Fruit fly (Drosophila melanogaster) whole organism, embryonic: Measurements from ENCODE around the gene Crz.

Source experiments
- CG10267 ChIP-seq: fragments of 200-800 bp; sonication (Bioruptor generic); optimal IDR thresholded peaks from 2 replicates; lab custom pipeline; 2018; ENCODE audit warnings: missing biosample characterization, mild to moderate bottlenecking, missing genetic modification characterization, moderate library complexity
- CG11398 ChIP-seq: fragments of 200-800 bp; sonication (Bioruptor generic); optimal IDR thresholded peaks from 2 replicates; lab custom pipeline; 2016; ENCODE audit warnings: missing biosample characterization, missing genetic modification characterization
- CG1233 ChIP-seq: fragments of 200-800 bp; sonication (Bioruptor generic); optimal IDR thresholded peaks from 4 replicates; lab custom pipeline; 2018; ENCODE audit warnings: missing biosample characterization, mild to moderate bottlenecking, missing genetic modification characterization
- CG14441 ChIP-seq: fragments of 200-800 bp; sonication (Bioruptor generic); IDR thresholded peaks from 2 replicates; pipeline ENCODE4 v1.3.6; 2022; ENCODE audit warnings: missing biosample characterization, missing genetic modification characterization
- CG1529 ChIP-seq: fragments of 200-800 bp; sonication (Bioruptor generic); optimal IDR thresholded peaks from 3 replicates; lab custom pipeline; 2018; ENCODE audit warnings: missing biosample characterization, missing genetic modification characterization
- CG15601 ChIP-seq: fragments of 200-800 bp; sonication (Bioruptor generic); optimal IDR thresholded peaks from 3 replicates; lab custom pipeline; 2019; ENCODE audit warnings: missing biosample characterization, mild to moderate bottlenecking, missing genetic modification characterization, moderate library complexity
- CG16813 ChIP-seq: fragments of 200-800 bp; sonication (Bioruptor generic); IDR thresholded peaks from 3 replicates; pipeline ENCODE4 v1.3.6; 2022; ENCODE audit warnings: missing biosample characterization, missing genetic modification characterization; ENCODE audit not compliant: partially characterized antibody
- CG1832 ChIP-seq: fragments of 200-800 bp; sonication (Bioruptor generic); optimal IDR thresholded peaks from 2 replicates; lab custom pipeline; 2017; ENCODE audit warnings: missing biosample characterization, mild to moderate bottlenecking, missing genetic modification characterization, inconsistent platforms
- CG2199 ChIP-seq: fragments of 200-800 bp; sonication (Bioruptor generic); IDR thresholded peaks from 3 replicates; pipeline ENCODE4 v1.3.6; 2022; ENCODE audit warnings: missing biosample characterization, missing genetic modification characterization
- CG30020 ChIP-seq: fragments of 200-800 bp; optimal IDR thresholded peaks from 2 replicates; lab custom pipeline; 2019; ENCODE audit warnings: missing biosample characterization, mild to moderate bottlenecking, missing genetic modification characterization, moderate library complexity
- CG33557 ChIP-seq: fragments of 200-800 bp; sonication (Bioruptor generic); optimal IDR thresholded peaks from 2 replicates; lab custom pipeline; 2019; ENCODE audit warnings: missing biosample characterization, mild to moderate bottlenecking, missing genetic modification characterization, moderate library complexity
- CG3726 ChIP-seq: fragments of 200-800 bp; sonication (Bioruptor generic); IDR thresholded peaks from 3 replicates; pipeline ENCODE4, ENCODE4 v1.3.6; 2022; ENCODE audit warnings: missing biosample characterization, missing genetic modification characterization
- CG4730 ChIP-seq: fragments of 200-800 bp; sonication (Bioruptor generic); IDR thresholded peaks from 2 replicates; pipeline ENCODE4 v1.3.6; 2022; ENCODE audit warnings: missing biosample characterization, missing genetic modification characterization
- CG6791 ChIP-seq: fragments of 200-800 bp; sonication (Bioruptor generic); IDR thresholded peaks from 3 replicates; pipeline ENCODE4 v1.3.6; 2022; ENCODE audit warnings: missing biosample characterization, missing genetic modification characterization; ENCODE audit not compliant: partially characterized antibody
- CG7745 ChIP-seq: fragments of 200-800 bp; sonication (Bioruptor generic); optimal IDR thresholded peaks from 2 replicates; lab custom pipeline; 2018; ENCODE audit warnings: missing biosample characterization, mild to moderate bottlenecking, missing genetic modification characterization, moderate library complexity
- CG7786 ChIP-seq: fragments of 200-800 bp; sonication (Bioruptor generic); optimal IDR thresholded peaks from 2 replicates; lab custom pipeline; 2016; ENCODE audit warnings: missing biosample characterization, missing genetic modification characterization
- CG8924 ChIP-seq: fragments of 200-800 bp; optimal IDR thresholded peaks from 3 replicates; lab custom pipeline; 2019; ENCODE audit warnings: missing biosample characterization, mild to moderate bottlenecking, missing genetic modification characterization, moderate library complexity
- Chrac-16 ChIP-seq: fragments of 200-800 bp; sonication (Bioruptor generic); optimal IDR thresholded peaks from 3 replicates; lab custom pipeline; 2016; ENCODE audit warnings: missing biosample characterization, missing genetic modification characterization
- Dip3 ChIP-seq: fragments of 200-800 bp; sonication (Bioruptor generic); optimal IDR thresholded peaks from 3 replicates; lab custom pipeline; 2016; ENCODE audit warnings: missing biosample characterization, missing genetic modification characterization
- Gug ChIP-seq: fragments of 200-800 bp; sonication (Bioruptor generic); IDR thresholded peaks from 4 replicates; pipeline ENCODE4 v1.3.6; 2022; ENCODE audit warnings: missing biosample characterization, missing genetic modification characterization
- HLH4C ChIP-seq: fragments of 200-800 bp; sonication (Bioruptor generic); IDR thresholded peaks from 3 replicates; pipeline ENCODE4 v1.3.6; 2022; ENCODE audit warnings: missing biosample characterization, missing genetic modification characterization; ENCODE audit not compliant: partially characterized antibody
- Hr3 ChIP-seq: fragments of 200-800 bp; sonication (Bioruptor generic); optimal IDR thresholded peaks from 3 replicates; lab custom pipeline; 2016; ENCODE audit warnings: missing biosample characterization, missing genetic modification characterization
- Jarid2 ChIP-seq: fragments of 200-800 bp; sonication (Bioruptor generic); optimal IDR thresholded peaks from 3 replicates; lab custom pipeline; 2017; ENCODE audit warnings: mild to moderate bottlenecking, missing biosample characterization, missing genetic modification reagents, missing genetic modification characterization
- Med ChIP-seq: fragments of 200-800 bp; sonication (Bioruptor generic); peaks from one replicate; lab custom pipeline; 2016; ENCODE audit warnings: missing biosample characterization, missing genetic modification characterization, mild to moderate bottlenecking, inconsistent platforms, moderate library complexity
- Meics ChIP-seq: fragments of 200-800 bp; sonication (Bioruptor generic); optimal IDR thresholded peaks from 2 replicates; lab custom pipeline; 2017; ENCODE audit warnings: missing biosample characterization, mild to moderate bottlenecking, missing genetic modification characterization
- Nf-YC ChIP-seq: fragments of 200-800 bp; optimal IDR thresholded peaks from 3 replicates; lab custom pipeline; 2019; ENCODE audit warnings: missing biosample characterization, mild to moderate bottlenecking, missing genetic modification characterization, moderate library complexity
- Opbp ChIP-seq: fragments of 200-800 bp; sonication (Bioruptor generic); IDR thresholded peaks from 3 replicates; pipeline ENCODE4 v1.3.6; 2022; ENCODE audit warnings: missing biosample characterization, missing genetic modification characterization; ENCODE audit not compliant: partially characterized antibody
- Optix ChIP-seq: fragments of 200-800 bp; sonication (Bioruptor generic); IDR thresholded peaks from 3 replicates; pipeline ENCODE4 v1.3.6; 2022; ENCODE audit warnings: missing biosample characterization, missing genetic modification characterization
- Ptx1 ChIP-seq: fragments of 200-800 bp; sonication (Bioruptor generic); IDR thresholded peaks from 2 replicates; pipeline ENCODE4 v1.3.6; 2022; ENCODE audit warnings: missing biosample characterization, missing genetic modification characterization
- Sry-β ChIP-seq: fragments of 200-800 bp; sonication (Bioruptor generic); optimal IDR thresholded peaks from 2 replicates; lab custom pipeline; 2018; ENCODE audit warnings: missing biosample characterization, mild to moderate bottlenecking, missing genetic modification characterization, moderate library complexity
- Taf1 ChIP-seq: fragments of 200-800 bp; sonication (Bioruptor generic); IDR thresholded peaks from 2 replicates; pipeline ENCODE4 v1.3.6; 2022; ENCODE audit warnings: missing biosample characterization, missing genetic modification characterization
- ase ChIP-seq: fragments of 200-800 bp; sonication (Bioruptor generic); IDR thresholded peaks from 3 replicates; pipeline ENCODE4 v1.3.6; 2022; ENCODE audit warnings: missing biosample characterization, missing genetic modification characterization
- br ChIP-seq: fragments of >200 bp; optimal IDR thresholded peaks from 2 replicates; lab custom pipeline; 2017
- cg ChIP-seq: fragments of 200-800 bp; sonication (Bioruptor generic); optimal IDR thresholded peaks from 3 replicates; lab custom pipeline; 2019; ENCODE audit warnings: missing biosample characterization, mild to moderate bottlenecking, missing genetic modification characterization, moderate library complexity
- ci ChIP-seq: fragments of 200-800 bp; sonication (Bioruptor generic); IDR thresholded peaks from 3 replicates; pipeline ENCODE4 v1.3.6; 2022; ENCODE audit warnings: missing biosample characterization, missing genetic modification characterization
- corto ChIP-seq: fragments of 200-800 bp; sonication (Bioruptor generic); optimal IDR thresholded peaks from 2 replicates; lab custom pipeline; 2016; ENCODE audit warnings: missing biosample characterization, mild to moderate bottlenecking, missing genetic modification characterization, moderate library complexity
- fd102C ChIP-seq: fragments of 200-800 bp; sonication (Bioruptor generic); optimal IDR thresholded peaks from 2 replicates; lab custom pipeline; 2018; ENCODE audit warnings: missing biosample characterization, mild to moderate bottlenecking, missing genetic modification characterization, moderate library complexity
- grau ChIP-seq: fragments of 200-800 bp; optimal IDR thresholded peaks from 3 replicates; lab custom pipeline; 2019; ENCODE audit warnings: missing biosample characterization, mild to moderate bottlenecking, missing genetic modification characterization, moderate library complexity
- gro ChIP-seq: fragments of 200-800 bp; sonication (Bioruptor generic); optimal IDR thresholded peaks from 2 replicates; lab custom pipeline; 2016; ENCODE audit warnings: missing biosample characterization, missing genetic modification characterization
- kay ChIP-seq: fragments of 200-800 bp; sonication (Bioruptor generic); optimal IDR thresholded peaks from 2 replicates; lab custom pipeline; 2016; ENCODE audit warnings: missing biosample characterization, missing genetic modification characterization
- ken ChIP-seq: fragments of 200-800 bp; sonication (Bioruptor generic); IDR thresholded peaks from 3 replicates; pipeline ENCODE4 v1.3.6; 2022; ENCODE audit warnings: missing biosample characterization, missing genetic modification characterization
- kni ChIP-seq: fragments of 200-800 bp; sonication (Bioruptor generic); optimal IDR thresholded peaks from 3 replicates; lab custom pipeline; 2017; ENCODE audit warnings: mild to moderate bottlenecking, missing biosample characterization, missing genetic modification reagents, missing genetic modification characterization
- pb ChIP-seq: fragments of 200-800 bp; sonication (Bioruptor generic); optimal IDR thresholded peaks from 3 replicates; lab custom pipeline; 2016; ENCODE audit warnings: missing biosample characterization, missing genetic modification characterization
- pnt ChIP-seq: fragments of 200-800 bp; sonication (Bioruptor generic); optimal IDR thresholded peaks from 3 replicates; lab custom pipeline; 2016; ENCODE audit warnings: missing biosample characterization, missing genetic modification characterization
- pzg ChIP-seq: fragments of 200-800 bp; sonication (Bioruptor generic); optimal IDR thresholded peaks from 3 replicates; lab custom pipeline; 2018; ENCODE audit warnings: missing biosample characterization, mild to moderate bottlenecking, missing genetic modification characterization, moderate library complexity
- sens ChIP-seq: fragments of 200-800 bp; sonication (Bioruptor generic); peaks from one replicate; lab custom pipeline; 2016; ENCODE audit warnings: missing biosample characterization, missing genetic modification characterization
- sens-2 ChIP-seq: fragments of 200-800 bp; sonication (Bioruptor generic); IDR thresholded peaks from 2 replicates; pipeline ENCODE4 v1.3.6; 2022; ENCODE audit warnings: missing biosample characterization, missing genetic modification characterization
- sima ChIP-seq: fragments of 200-800 bp; sonication (Bioruptor generic); optimal IDR thresholded peaks from 2 replicates; lab custom pipeline; 2016; ENCODE audit warnings: missing biosample characterization, missing genetic modification characterization
- stc ChIP-seq: fragments of 200-800 bp; sonication (Bioruptor generic); IDR thresholded peaks from 2 replicates; pipeline ENCODE4 v1.3.6; 2022; ENCODE audit warnings: missing biosample characterization, missing genetic modification characterization
- zf30C ChIP-seq: fragments of 200-800 bp; sonication (Bioruptor generic); optimal IDR thresholded peaks from 3 replicates; lab custom pipeline; 2018; ENCODE audit warnings: missing biosample characterization, mild to moderate bottlenecking, missing genetic modification characterization

Crz gene

DNA sequence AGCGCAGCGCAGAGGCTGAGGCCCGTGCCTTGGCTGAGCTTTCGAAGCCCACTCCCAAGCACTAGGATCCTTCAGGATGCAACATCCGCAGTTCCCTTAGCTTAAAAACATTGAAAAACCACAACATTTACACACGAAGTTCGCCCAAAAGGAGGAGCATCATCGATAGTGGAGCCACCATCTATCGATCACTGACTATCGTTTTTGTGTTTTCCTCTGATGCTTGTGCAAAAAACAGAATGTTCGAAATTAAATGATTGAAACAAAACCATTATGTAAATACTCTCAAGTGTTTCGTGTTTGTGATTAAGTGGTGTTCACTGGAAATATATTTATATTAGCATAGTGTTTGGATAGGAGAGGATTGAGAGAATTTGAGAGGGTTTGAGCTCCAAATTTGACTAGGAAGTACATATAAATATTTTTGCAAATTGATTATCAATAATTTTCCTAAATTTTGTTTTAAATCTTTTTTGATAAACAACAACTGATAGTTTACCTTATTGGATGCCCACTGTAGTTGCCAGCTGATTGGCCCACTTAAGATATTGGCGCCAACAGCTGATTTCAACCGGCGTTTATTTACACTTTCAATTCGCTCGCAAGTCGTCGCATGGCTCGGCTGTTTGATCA, 12.9 kb downstream of the Crz start, which contains the start of gene spn-B (continued):
- TF ChIP-seq Nf-YC (tag; lab: Kevin White, UChicago) (peak; percentile 70), Dip3 (GFP tag; lab: Kevin White, UChicago) (peak; percentile 62), kay (GFP tag; lab: Kevin White, UChicago) (peak; percentile 55), gro (GFP tag; lab: Kevin White, UChicago) (peak; percentile 65), CG7745 (tag; lab: Kevin White, UChicago) (no peak), CG10267 (tag; lab: Kevin White, UChicago) (peak; percentile 81), Ptx1 (GFP tag; lab: Robert Waterston, UW) (peak; percentile 75), ken (GFP tag; lab: Robert Waterston, UW) (0 out of 3 replicates have a peak, but pooled peaks have one; percentile 3), CG33557 (peak; percentile 67), CG1233 (GFP tag; lab: Kevin White, UChicago) (peak; percentile 74), pb (GFP tag; lab: Kevin White, UChicago) (peak; percentile 49), HLH4C (no peak; the same call in 1 of the 3 replicates), stc (GFP tag; lab: Robert Waterston, UW) (peak; percentile 70), Meics (peak; percentile 81), CG16813 (GFP tag; lab: Robert Waterston, UW) (0 out of 3 replicates have a peak, but pooled peaks have one; percentile 11), CG7786 (GFP tag; lab: Kevin White, UChicago) (peak; percentile 39), CG8924 (tag; lab: Kevin White, UChicago) (peak; percentile 77), CG1529 (GFP tag; lab: Kevin White, UChicago) (peak; percentile 57), CG14441 (GFP tag; lab: Robert Waterston, UW) (peak; percentile 67), sens (GFP tag; lab: Kevin White, UChicago) (peak; percentile 98), Taf1 (no peak), CG30020 (tag; lab: Kevin White, UChicago) (peak; percentile 10), corto (GFP tag; lab: Kevin White, UChicago) (peak; percentile 11), kni (peak; percentile 15), Jarid2 (peak; percentile 28), CG11398 (GFP tag; lab: Kevin White, UChicago) (no peak), pzg (GFP tag; lab: Kevin White, UChicago) (no peak), Med (GFP tag; lab: Kevin White, UChicago) (peak; percentile 95), CG3726 (GFP tag; lab: Robert Waterston, UW) (no peak), CG4730 (GFP tag; lab: Robert Waterston, UW) (peak; percentile 49), CG1832 (GFP tag; lab: Kevin White, UChicago) (no peak), Chrac-16 (GFP tag; lab: Kevin White, UChicago) (peak; percentile 57), CG6791 (GFP tag; lab: Robert Waterston, UW) (0 out of 3 replicates have a peak, but pooled peaks have one; percentile 7), grau (peak; percentile 98), sens-2 (GFP tag; lab: Robert Waterston, UW) (no peak), cg (GFP tag; lab: Kevin White, UChicago) (no peak), Sry-β (GFP tag; lab: Kevin White, UChicago) (no peak), CG15601 (tag; lab: Kevin White, UChicago) (peak; percentile 100), ci (peak; percentile 85), ase (GFP tag; lab: Robert Waterston, UW) (0 out of 3 replicates have a peak, but pooled peaks have one; percentile 48), fd102C (no peak), zf30C (GFP tag; lab: Kevin White, UChicago) (no peak), Hr3 (GFP tag; lab: Kevin White, UChicago) (peak; percentile 76), br (lab: Kevin White, UChicago) (no peak), Opbp (GFP tag; lab: Robert Waterston, UW) (peak; percentile 49; the same call in 1 of the 3 replicates), Optix (no peak), sima (GFP tag; lab: Kevin White, UChicago) (peak; percentile 18), Gug (GFP tag; lab: Robert Waterston, UW) (peak; percentile 40; the same call in 2 of the 4 replicates), CG2199 (no peak), pnt (GFP tag; lab: Kevin White, UChicago) (peak; percentile 24)
